Worm (Caenorhabditis elegans) whole organism, L4/young adult: ENCODE results near the gene srbc-36.

ENCODE experiments used
- W03F9.2 ChIP-seq: fragments of 150-350 bp; optimal IDR thresholded peaks from 2 replicates; lab custom pipeline; 2014; ENCODE audit warnings: missing biosample characterization, missing genetic modification characterization
- dao-5 ChIP-seq: sonication (generic microtip); optimal IDR thresholded peaks from 2 replicates; lab custom pipeline; 2016; ENCODE audit warnings: missing genotype, missing genetic modification characterization, moderate library complexity, missing compliant biosample characterization
- him-1 ChIP-seq: sonication (generic microtip); optimal IDR thresholded peaks from 2 replicates; lab custom pipeline; 2016; ENCODE audit warnings: missing genotype, missing genetic modification reagents, missing genetic modification characterization, missing compliant biosample characterization

DNA sequence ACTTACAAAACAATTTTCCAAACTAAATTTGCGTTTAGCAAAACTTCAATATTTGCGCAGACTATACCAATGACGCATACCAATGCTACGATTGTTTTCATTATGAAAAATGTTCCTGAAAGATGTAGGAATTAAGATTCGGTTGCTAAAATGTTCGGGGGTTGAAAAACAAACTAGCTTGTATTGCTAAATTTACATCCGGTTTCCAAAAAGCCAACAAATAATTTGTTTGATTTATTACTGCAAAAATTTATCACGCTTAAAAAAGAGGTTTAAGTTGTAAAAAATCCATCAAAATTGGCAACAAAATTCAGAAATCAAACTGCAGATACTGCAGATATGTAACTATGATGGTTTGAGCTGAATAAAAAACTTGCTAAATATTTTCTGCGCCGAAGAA lies 10.0 kb downstream of the srbc-36 start, which contains the start of gene srbc-30:
- TF ChIP-seq W03F9.2 (tag; lab: Kevin White, UChicago), result no peak
- no peak for TF ChIP-seq him-1
- TF ChIP-seq dao-5 (tag; lab: Kevin White, UChicago), result no peak
